Comparison of ENCODE assay signal across 2 fruit fly cellular contexts in the genomic region with DNA sequence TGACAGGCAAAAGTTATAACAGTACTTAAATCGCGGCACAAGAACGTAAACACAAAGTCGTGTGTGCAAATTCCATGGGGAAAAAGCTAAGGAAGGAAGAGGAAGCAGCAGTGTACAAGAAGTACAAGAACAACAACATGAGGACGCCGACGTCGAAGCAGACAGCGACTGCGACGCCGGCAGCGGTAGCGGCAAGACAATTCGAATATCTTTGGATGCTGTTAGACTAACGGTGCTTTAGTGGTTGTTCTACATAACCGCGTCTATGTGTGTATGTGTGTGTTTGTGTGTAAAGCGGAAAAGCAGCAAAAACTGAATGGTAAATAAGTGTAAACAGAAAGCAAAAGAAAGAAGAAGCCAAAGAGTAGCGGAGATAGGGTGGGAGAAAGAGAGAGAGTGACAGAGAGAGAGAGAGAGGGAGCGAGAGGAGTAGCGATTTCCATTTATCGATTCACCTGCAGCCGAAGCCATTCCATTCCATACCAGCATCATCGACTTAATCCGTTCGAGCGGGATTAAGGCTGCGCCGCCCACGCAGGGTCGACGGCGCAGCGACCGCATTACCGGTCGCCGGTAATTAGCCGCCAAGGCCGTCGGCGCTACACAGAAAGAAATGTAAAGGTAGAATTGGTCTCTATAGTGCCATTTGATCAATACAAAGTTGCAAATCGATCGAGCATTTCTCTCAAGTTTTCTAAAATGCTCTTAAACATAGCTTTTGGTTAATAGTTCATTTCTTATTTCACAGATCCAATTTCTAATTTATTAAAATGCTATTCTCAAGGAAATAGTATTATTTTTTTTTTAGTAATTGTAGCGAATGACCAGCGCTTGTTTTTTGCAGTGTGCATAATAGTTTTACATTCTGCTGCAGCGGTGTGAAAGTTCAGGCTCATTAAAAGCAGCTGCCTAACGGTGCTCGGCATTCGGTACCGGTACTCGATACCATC.
TF ChIP-seq lines count a peak whose summit lies in the region.

No protein-coding gene starts in this region.

TF ChIP-seq in whole organism, embryonic, 481 proteins besides CTCF, POLR2A, EP300 and RAD21 (continued from another document and continues in another):
- peak; percentile 33 for TF ChIP-seq Meics (GFP tag; optimal IDR thresholded peaks at IDR 0.05; lab: Kevin White, UChicago)
- no peak for TF ChIP-seq CG14860 (GFP tag; IDR thresholded peaks at IDR 0.05; lab: Robert Waterston, UW; ENCODE audit: partially characterized antibody)
- TF ChIP-seq Oli (tag; optimal IDR thresholded peaks at IDR 0.05; lab: Kevin White, UChicago) = peak; percentile 76
- TF ChIP-seq CG30403 (GFP tag; optimal IDR thresholded peaks at IDR 0.05; lab: Kevin White, UChicago) = peak; percentile 67
- TF ChIP-seq emc (GFP tag; optimal IDR thresholded peaks at IDR 0.05; lab: Kevin White, UChicago) = no peak
- peak; percentile 25 for TF ChIP-seq CG17568 (GFP tag; optimal IDR thresholded peaks at IDR 0.05; lab: Kevin White, UChicago)
- TF ChIP-seq CG31365 (tag; optimal IDR thresholded peaks at IDR 0.05; lab: Kevin White, UChicago) = no peak
- TF ChIP-seq CG12236 (GFP tag; optimal IDR thresholded peaks at IDR 0.05; lab: Kevin White, UChicago) = no peak
- TF ChIP-seq sd (tag; optimal IDR thresholded peaks at IDR 0.05; lab: Kevin White, UChicago) = peak; percentile 77
- TF ChIP-seq CG2120 (GFP tag; optimal IDR thresholded peaks at IDR 0.05; lab: Kevin White, UChicago) = peak; percentile 44
- no peak for TF ChIP-seq mld (GFP tag; IDR thresholded peaks at IDR 0.05; lab: Robert Waterston, UW; ENCODE audit: partially characterized antibody)
- TF ChIP-seq cato (GFP tag; optimal IDR thresholded peaks at IDR 0.05; lab: Kevin White, UChicago; ENCODE audit: borderline replicate concordance) = peak; percentile 10
- TF ChIP-seq Gsc (GFP tag; IDR thresholded peaks at IDR 0.05; lab: Robert Waterston, UW) = no peak
- no peak for TF ChIP-seq jigr1 (GFP tag; IDR thresholded peaks at IDR 0.05; lab: Robert Waterston, UW)
- TF ChIP-seq rib (GFP tag; IDR thresholded peaks at IDR 0.05; lab: Robert Waterston, UW) = no peak
- TF ChIP-seq CG6175 (GFP tag; IDR thresholded peaks at IDR 0.05; lab: Robert Waterston, UW) = no peak
- no peak for TF ChIP-seq CG7786 (GFP tag; optimal IDR thresholded peaks at IDR 0.05; lab: Kevin White, UChicago)
- no peak for TF ChIP-seq fd102C (GFP tag; optimal IDR thresholded peaks at IDR 0.05; lab: Kevin White, UChicago)
- peak; percentile 49 for TF ChIP-seq lilli (GFP tag; optimal IDR thresholded peaks at IDR 0.05; lab: Kevin White, UChicago)
- no peak for TF ChIP-seq B-H2 (GFP tag; optimal IDR thresholded peaks at IDR 0.05; lab: Kevin White, UChicago)
- peak; percentile 65 for TF ChIP-seq CG2712 (tag; optimal IDR thresholded peaks at IDR 0.05; lab: Kevin White, UChicago)
- TF ChIP-seq CG12299 (tag; optimal IDR thresholded peaks at IDR 0.05; lab: Kevin White, UChicago) = no peak
- TF ChIP-seq Side (GFP tag; optimal IDR thresholded peaks at IDR 0.05; lab: Kevin White, UChicago) = no peak
- TF ChIP-seq CG15514 (GFP tag; optimal IDR thresholded peaks at IDR 0.05; lab: Kevin White, UChicago) = peak; percentile 18
- no peak for TF ChIP-seq Dll (GFP tag; IDR thresholded peaks at IDR 0.05; lab: Robert Waterston, UW; ENCODE audit: partially characterized antibody)
- no peak for TF ChIP-seq CG31388 (GFP tag; optimal IDR thresholded peaks at IDR 0.05; lab: Kevin White, UChicago)
- no peak for TF ChIP-seq gsb (GFP tag; IDR thresholded peaks at IDR 0.05; lab: Robert Waterston, UW)
- peak; percentile 40 for TF ChIP-seq repo (GFP tag; optimal IDR thresholded peaks at IDR 0.05; lab: Kevin White, UChicago)
- TF ChIP-seq CG1792 (GFP tag; optimal IDR thresholded peaks at IDR 0.05; lab: Kevin White, UChicago) = no peak
- TF ChIP-seq twi (tag; optimal IDR thresholded peaks at IDR 0.05; lab: Kevin White, UChicago) = no peak
- TF ChIP-seq NK7.1 (GFP tag; optimal IDR thresholded peaks at IDR 0.05; lab: Kevin White, UChicago) = no peak
- no peak for TF ChIP-seq CG7928 (GFP tag; optimal IDR thresholded peaks at IDR 0.05; lab: Kevin White, UChicago)
- TF ChIP-seq fu2 (GFP tag; optimal IDR thresholded peaks at IDR 0.05; lab: Kevin White, UChicago) = no peak
- no peak for TF ChIP-seq tll (GFP tag; optimal IDR thresholded peaks at IDR 0.05; lab: Kevin White, UChicago)
- peak; percentile 10 for TF ChIP-seq scrt (GFP tag; optimal IDR thresholded peaks at IDR 0.05; lab: Kevin White, UChicago)
- TF ChIP-seq CG18619 (GFP tag; optimal IDR thresholded peaks at IDR 0.05; lab: Kevin White, UChicago) = peak; percentile 35
- TF ChIP-seq Abd-B (GFP tag; optimal IDR thresholded peaks at IDR 0.05; lab: Kevin White, UChicago) = peak; percentile 1
- TF ChIP-seq CG32772 (GFP tag; IDR thresholded peaks at IDR 0.05; lab: Robert Waterston, UW) = peak; percentile 10; the same call in 1 of the 2 replicates
- TF ChIP-seq hkb (optimal IDR thresholded peaks at IDR 0.05; lab: Kevin White, UChicago) = no peak
- TF ChIP-seq hkb (GFP tag; IDR thresholded peaks at IDR 0.05; lab: Robert Waterston, UW) = peak; percentile 59
- TF ChIP-seq CG17912 (GFP tag; optimal IDR thresholded peaks at IDR 0.05; lab: Kevin White, UChicago) = no peak
- no peak for TF ChIP-seq Ets97D (GFP tag; optimal IDR thresholded peaks at IDR 0.05; lab: Kevin White, UChicago)
- TF ChIP-seq nom (GFP tag; optimal IDR thresholded peaks at IDR 0.05; lab: Kevin White, UChicago) = peak; percentile 16
- TF ChIP-seq schlank (tag; optimal IDR thresholded peaks at IDR 0.05; lab: Kevin White, UChicago) = no peak
- TF ChIP-seq ci (GFP tag; IDR thresholded peaks at IDR 0.05; lab: Robert Waterston, UW) = peak; percentile 36; the same call in 1 of the 3 replicates
- peak; percentile 33 for TF ChIP-seq CG12104 (GFP tag; optimal IDR thresholded peaks at IDR 0.05; lab: Kevin White, UChicago)
- peak; percentile 44 for TF ChIP-seq CG5180 (GFP tag; optimal IDR thresholded peaks at IDR 0.05; lab: Kevin White, UChicago)
- peak; percentile 35 for TF ChIP-seq CG1529 (GFP tag; optimal IDR thresholded peaks at IDR 0.05; lab: Kevin White, UChicago)
- peak; percentile 5 for TF ChIP-seq trh (GFP tag; optimal IDR thresholded peaks at IDR 0.05; lab: Kevin White, UChicago)
- TF ChIP-seq klu (GFP tag; IDR thresholded peaks at IDR 0.05; lab: Robert Waterston, UW) = no peak
- TF ChIP-seq CG12391 (tag; optimal IDR thresholded peaks at IDR 0.05; lab: Kevin White, UChicago) = peak; percentile 66
- no peak for TF ChIP-seq toy (GFP tag; IDR thresholded peaks at IDR 0.05; lab: Robert Waterston, UW)
- no peak for TF ChIP-seq CG9215 (GFP tag; IDR thresholded peaks at IDR 0.05; lab: Robert Waterston, UW)
- TF ChIP-seq cad (GFP tag; optimal IDR thresholded peaks at IDR 0.05; lab: Kevin White, UChicago) = no peak
- TF ChIP-seq CG31224 (GFP tag; IDR thresholded peaks at IDR 0.05; lab: Robert Waterston, UW) = no peak
- peak; percentile 16 for TF ChIP-seq CG18764 (GFP tag; optimal IDR thresholded peaks at IDR 0.05; lab: Kevin White, UChicago)
- peak; percentile 78 for TF ChIP-seq gem (tag; optimal IDR thresholded peaks at IDR 0.05; lab: Kevin White, UChicago)
- TF ChIP-seq Rx (GFP tag; IDR thresholded peaks at IDR 0.05; lab: Robert Waterston, UW) = no peak
- TF ChIP-seq BEAF-32 (GFP tag; optimal IDR thresholded peaks at IDR 0.05; lab: Kevin White, UChicago) = no peak
- TF ChIP-seq CG7839 (tag; optimal IDR thresholded peaks at IDR 0.05; lab: Kevin White, UChicago) = peak; percentile 72
- no peak for TF ChIP-seq CG11398 (GFP tag; optimal IDR thresholded peaks at IDR 0.05; lab: Kevin White, UChicago)

TF ChIP-seq in whole organism, prepupa, 60 proteins besides CTCF, POLR2A, EP300 and RAD21 (continued from another document):
- no peak for TF ChIP-seq CG9139 (GFP tag; optimal IDR thresholded peaks at IDR 0.05; lab: Kevin White, UChicago)
